Worm (Caenorhabditis elegans): ENCODE measurements around the gene pqn-83.

pqn-83 gene

ce11 chrIII:13067884-13068767 lies 31.1 kb downstream of the pqn-83 start:
- peak; percentile 91 for TF ChIP-seq cog-1 (tag; optimal IDR thresholded peaks at IDR 0.05)
- peak; percentile 78 for TF ChIP-seq ztf-23 (GFP tag; IDR thresholded peaks at IDR 0.05)
- TF ChIP-seq T22C8.4 (GFP tag; IDR thresholded peaks at IDR 0.05), result no peak
- no peak for TF ChIP-seq med-1 (GFP tag; optimal IDR thresholded peaks at IDR 0.05; ENCODE audit: insufficient read depth)
- TF ChIP-seq ztf-29 (GFP tag; IDR thresholded peaks at IDR 0.05), result no peak; the same call in 1 of the 2 replicates
- TF ChIP-seq ref-1 (GFP tag; conservative IDR thresholded peaks at IDR 0.05), result no peak
- 0 out of 2 replicates have a peak, but pooled peaks have one; percentile 18 for TF ChIP-seq tab-1 (GFP tag; IDR thresholded peaks at IDR 0.05)
- TF ChIP-seq flt-1 (GFP tag; IDR thresholded peaks at IDR 0.05), result peak; percentile 81

ce11 chrIII:13066828-13067227 lies 32.4 kb downstream of the pqn-83 start:
- TF ChIP-seq med-1 (GFP tag; optimal IDR thresholded peaks at IDR 0.05; ENCODE audit: insufficient read depth) (no peak), ref-1 (GFP tag; conservative IDR thresholded peaks at IDR 0.05) (no peak), T22C8.4 (GFP tag; IDR thresholded peaks at IDR 0.05) (no peak)

ce11 chrIII:13065694-13066093 lies 33.6 kb downstream of the pqn-83 start:
- TF ChIP-seq flt-1 (GFP tag; IDR thresholded peaks at IDR 0.05), result no peak
- no peak for TF ChIP-seq ztf-23 (GFP tag; IDR thresholded peaks at IDR 0.05)
- TF ChIP-seq med-1 (GFP tag; optimal IDR thresholded peaks at IDR 0.05; ENCODE audit: insufficient read depth), result no peak
- no peak for TF ChIP-seq klf-2 (GFP tag; conservative IDR thresholded peaks at IDR 0.05)
- no peak for TF ChIP-seq tab-1 (GFP tag; IDR thresholded peaks at IDR 0.05)
- TF ChIP-seq cog-1 (tag; optimal IDR thresholded peaks at IDR 0.05), result no peak
- TF ChIP-seq ztf-29 (GFP tag; IDR thresholded peaks at IDR 0.05), result no peak
- TF ChIP-seq T22C8.4 (GFP tag; IDR thresholded peaks at IDR 0.05), result no peak
- no peak for TF ChIP-seq ref-1 (GFP tag; conservative IDR thresholded peaks at IDR 0.05)

DNA sequence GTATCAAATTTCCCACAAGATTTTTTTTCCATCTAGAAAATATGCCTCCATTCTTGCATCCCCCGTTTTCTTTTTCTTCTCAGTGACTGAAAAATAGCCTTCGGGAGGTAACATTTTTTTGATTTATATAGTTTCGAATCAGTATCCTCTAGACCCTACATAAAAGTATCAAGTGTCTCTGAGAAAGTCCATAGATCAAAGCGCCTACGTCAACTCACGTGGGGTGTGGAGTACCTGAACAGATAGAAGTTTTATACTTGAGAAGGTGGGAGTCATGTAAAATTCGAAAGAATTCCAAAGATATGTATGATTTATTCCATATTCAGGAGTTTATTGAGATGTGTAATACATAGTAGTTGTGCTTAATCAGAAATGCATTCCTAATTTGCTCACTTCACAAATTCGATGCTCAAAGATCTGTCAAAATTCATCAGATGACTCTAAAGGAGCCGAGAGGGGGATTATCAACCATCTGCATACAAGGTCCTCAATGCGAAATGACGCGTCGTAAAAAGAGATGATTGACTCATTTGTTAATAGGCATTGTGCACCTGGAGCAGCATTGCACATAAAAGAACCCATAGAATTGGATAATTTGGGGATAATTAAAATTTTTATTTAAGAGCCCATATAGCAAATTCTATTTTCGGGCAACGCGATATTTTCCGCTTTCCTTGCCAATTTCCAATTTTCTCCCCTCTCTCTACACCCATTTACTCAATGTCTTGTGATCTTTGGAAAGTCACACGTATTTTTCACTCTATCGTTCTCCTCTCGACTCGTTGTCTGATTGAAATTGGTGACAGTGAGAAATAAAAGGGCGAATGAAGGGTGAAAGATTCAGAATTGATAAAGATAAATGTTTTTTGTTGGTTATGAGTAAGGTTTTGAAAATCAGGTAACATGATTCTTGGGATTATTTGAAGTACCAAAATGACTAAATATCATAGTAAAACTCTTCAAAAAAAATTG lies 34.8 kb downstream of the pqn-83 start:
- no peak for TF ChIP-seq klf-2 (GFP tag; conservative IDR thresholded peaks at IDR 0.05)
- TF ChIP-seq cog-1 (tag; optimal IDR thresholded peaks at IDR 0.05), result peak; percentile 4

DNA sequence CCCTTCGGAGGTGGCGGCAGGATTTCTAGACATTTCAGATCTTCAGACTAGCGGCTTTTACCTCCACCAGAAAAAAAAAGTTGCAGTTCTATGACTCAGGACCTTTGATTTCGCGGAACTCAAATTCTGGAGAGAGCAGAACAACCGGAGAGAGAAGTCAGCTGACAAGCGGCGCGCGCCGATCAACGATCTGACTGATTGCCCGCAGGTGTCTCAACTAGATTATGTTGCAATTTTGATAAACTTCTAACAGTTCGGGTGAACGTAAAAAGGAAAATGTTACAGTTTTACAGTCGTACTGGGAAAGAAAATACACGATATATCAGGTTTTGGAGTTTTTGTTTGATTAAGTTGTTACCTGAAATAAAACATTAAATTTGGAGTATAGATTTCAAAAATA lies 36.3 kb downstream of the pqn-83 start:
- TF ChIP-seq cog-1 (tag; optimal IDR thresholded peaks at IDR 0.05), result no peak
- peak; percentile 4 for TF ChIP-seq med-1 (GFP tag; optimal IDR thresholded peaks at IDR 0.05; ENCODE audit: insufficient read depth)

ce11 chrIII:13062414-13062965 lies 36.8 kb downstream of the pqn-83 start:
- TF ChIP-seq klf-2 (GFP tag; conservative IDR thresholded peaks at IDR 0.05) (no peak), cog-1 (tag; optimal IDR thresholded peaks at IDR 0.05) (peak; percentile 98), ref-1 (GFP tag; conservative IDR thresholded peaks at IDR 0.05) (no peak), flt-1 (GFP tag; IDR thresholded peaks at IDR 0.05) (peak; percentile 68; the same call in 1 of the 2 replicates), tab-1 (GFP tag; IDR thresholded peaks at IDR 0.05) (no peak), T22C8.4 (GFP tag; IDR thresholded peaks at IDR 0.05) (no peak), ztf-23 (GFP tag; IDR thresholded peaks at IDR 0.05) (peak; percentile 82), ztf-29 (GFP tag; IDR thresholded peaks at IDR 0.05) (no peak; the same call in 1 of the 2 replicates), med-1 (GFP tag; optimal IDR thresholded peaks at IDR 0.05; ENCODE audit: insufficient read depth) (no peak)

ce11 chrIII:13061734-13062133 lies 37.5 kb downstream of the pqn-83 start:
- TF ChIP-seq flt-1 (GFP tag; IDR thresholded peaks at IDR 0.05) (no peak), cog-1 (tag; optimal IDR thresholded peaks at IDR 0.05) (no peak), med-1 (GFP tag; optimal IDR thresholded peaks at IDR 0.05; ENCODE audit: insufficient read depth) (no peak), ztf-23 (GFP tag; IDR thresholded peaks at IDR 0.05) (no peak), T22C8.4 (GFP tag; IDR thresholded peaks at IDR 0.05) (no peak), tab-1 (GFP tag; IDR thresholded peaks at IDR 0.05) (no peak), klf-2 (GFP tag; conservative IDR thresholded peaks at IDR 0.05) (no peak), ref-1 (GFP tag; conservative IDR thresholded peaks at IDR 0.05) (no peak), ztf-29 (GFP tag; IDR thresholded peaks at IDR 0.05) (no peak)

- TF ChIP-seq cog-1 (tag; optimal IDR thresholded peaks at IDR 0.05) (peak; percentile 65), tab-1 (GFP tag; IDR thresholded peaks at IDR 0.05) (no peak), flt-1 (GFP tag; IDR thresholded peaks at IDR 0.05) (peak; percentile 59; the same call in 1 of the 2 replicates), ref-1 (GFP tag; conservative IDR thresholded peaks at IDR 0.05) (no peak), T22C8.4 (GFP tag; IDR thresholded peaks at IDR 0.05) (no peak), ztf-23 (GFP tag; IDR thresholded peaks at IDR 0.05) (no peak), klf-2 (GFP tag; conservative IDR thresholded peaks at IDR 0.05) (no peak)
Measured at ce11 chrIII:13061136-13061535, 38.1 kb downstream of the pqn-83 start.

DNA sequence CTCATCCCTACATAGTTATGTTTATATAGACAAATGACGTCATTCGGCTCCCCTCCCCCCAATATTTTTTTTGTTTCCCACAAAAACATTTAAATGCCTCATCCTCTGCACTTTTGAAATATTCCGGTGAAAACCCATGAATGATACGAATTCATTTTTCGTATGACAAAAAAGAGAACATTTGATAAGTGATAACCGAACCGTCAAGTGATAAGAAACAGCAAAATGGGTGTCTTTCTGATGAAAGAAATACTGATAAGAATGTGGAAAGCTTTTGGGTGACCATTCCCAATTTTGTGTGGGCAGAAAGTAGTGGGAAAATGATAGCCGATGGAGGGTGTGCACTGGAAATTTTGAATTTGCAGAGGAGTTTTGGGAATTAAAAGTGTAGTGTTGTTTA lies 39.9 kb downstream of the pqn-83 start:
- no peak for TF ChIP-seq ztf-23 (GFP tag; IDR thresholded peaks at IDR 0.05)
- no peak for TF ChIP-seq ztf-29 (GFP tag; IDR thresholded peaks at IDR 0.05)
- TF ChIP-seq flt-1 (GFP tag; IDR thresholded peaks at IDR 0.05), result no peak
- TF ChIP-seq klf-2 (GFP tag; conservative IDR thresholded peaks at IDR 0.05), result no peak
- TF ChIP-seq T22C8.4 (GFP tag; IDR thresholded peaks at IDR 0.05), result no peak
- no peak for TF ChIP-seq cog-1 (tag; optimal IDR thresholded peaks at IDR 0.05)
- no peak for TF ChIP-seq med-1 (GFP tag; optimal IDR thresholded peaks at IDR 0.05; ENCODE audit: insufficient read depth)
- TF ChIP-seq tab-1 (GFP tag; IDR thresholded peaks at IDR 0.05), result no peak
- no peak for TF ChIP-seq ref-1 (GFP tag; conservative IDR thresholded peaks at IDR 0.05)
